Fruit fly (Drosophila melanogaster) Kc167 (cell line): Measurements from ENCODE around the gene CG33299.

Experiments
- Sin3A ChIP-seq: fragments of >200 bp; optimal IDR thresholded peaks from 2 replicates; lab custom pipeline; 2018; ENCODE audit warnings: missing external identifiers
- insv ChIP-seq: fragments of >200 bp; optimal IDR thresholded peaks from 3 replicates; lab custom pipeline; 2018; ENCODE audit warnings: missing external identifiers
- psq ChIP-seq: fragments of >200 bp; optimal IDR thresholded peaks from 2 replicates; lab custom pipeline; 2017; ENCODE audit warnings: missing external identifiers
- ttk ChIP-seq: sonication (Bioruptor generic); optimal IDR thresholded peaks from 2 replicates; lab custom pipeline; 2017; ENCODE audit warnings: missing external identifiers

DNA sequence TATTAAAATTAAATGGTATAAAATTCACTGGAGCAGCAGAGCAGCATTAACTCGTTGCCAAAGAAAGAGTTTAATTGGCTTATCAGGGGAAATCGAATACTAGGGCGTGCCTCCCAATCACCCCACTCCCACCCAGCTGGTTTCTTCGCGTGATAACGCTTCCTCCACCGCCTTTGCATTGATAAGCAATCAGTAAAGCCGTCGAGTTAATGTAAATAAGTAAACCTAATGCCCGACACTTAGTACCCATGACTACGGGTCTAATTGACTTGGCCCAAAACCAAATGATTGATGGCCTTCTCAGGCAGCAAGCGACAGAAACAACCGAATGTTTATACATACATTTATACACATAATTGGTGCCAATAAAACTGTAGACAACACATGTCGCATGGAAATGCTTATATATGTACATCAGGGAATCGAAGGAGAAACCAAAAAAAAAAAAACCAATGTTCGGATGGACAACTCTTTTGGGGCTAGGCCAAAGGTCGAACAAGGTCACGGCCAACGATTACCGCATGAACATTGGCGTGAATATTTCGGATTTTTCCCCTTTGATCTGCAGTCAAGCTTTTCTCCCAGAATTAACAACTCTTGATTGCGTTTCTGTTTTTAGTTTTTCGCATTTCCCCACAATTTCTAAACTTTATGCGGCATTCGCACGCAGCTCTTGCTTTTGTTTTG lies 37.7 kb downstream of the CG33299 start:
- TF ChIP-seq Sin3A = no peak
- no peak for TF ChIP-seq ttk
- TF ChIP-seq insv (lab: Kevin White, UChicago) = no peak
- no peak for TF ChIP-seq psq (lab: Kevin White, UChicago)
